Worm (Caenorhabditis elegans): ENCODE results near the gene C23H5.8.

The C23H5.8 gene

DNA sequence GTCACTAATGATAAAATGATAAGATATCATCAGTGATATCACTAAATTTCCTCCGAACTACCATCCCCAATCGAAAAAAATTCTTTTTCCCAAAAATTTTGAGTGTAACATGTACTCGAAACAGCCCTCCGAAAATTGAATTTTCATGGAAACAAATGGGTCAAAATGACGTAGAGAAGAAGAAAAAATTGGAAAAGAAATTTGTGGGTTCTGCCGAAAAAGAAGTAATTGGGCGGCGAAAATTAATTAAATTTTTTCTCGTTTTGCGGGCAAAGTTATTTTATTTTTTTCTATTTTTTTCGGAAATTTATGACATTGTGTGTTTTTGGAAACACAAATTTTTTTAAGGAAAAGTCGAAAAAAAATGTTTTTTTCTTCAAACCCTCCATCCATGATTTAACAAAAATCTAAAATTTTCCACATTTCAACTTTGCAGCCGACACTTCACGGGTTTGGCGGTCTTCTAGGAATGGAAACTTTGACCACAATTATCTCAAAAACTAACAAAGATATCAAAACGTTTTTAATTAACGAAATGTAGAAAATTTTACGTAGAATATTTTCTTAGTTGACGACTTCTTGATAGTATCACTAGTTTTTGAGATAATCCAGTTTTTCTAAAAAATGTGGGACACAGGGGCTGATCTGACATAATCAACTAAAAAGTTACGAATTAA lies 35.9 kb downstream of the C23H5.8 start:
- no peak for TF ChIP-seq gmeb-1 (tag; optimal IDR thresholded peaks at IDR 0.05)
- no peak for TF ChIP-seq alr-1 (tag; optimal IDR thresholded peaks at IDR 0.05)
- TF ChIP-seq lsy-2 (tag; optimal IDR thresholded peaks at IDR 0.05), result peak in 1 of 2 experiments; percentile 10

- TF ChIP-seq zag-1 (tag; optimal IDR thresholded peaks at IDR 0.05), result no peak
- TF ChIP-seq ztf-1 (GFP tag; conservative IDR thresholded peaks at IDR 0.05), result no peak
- no peak for TF ChIP-seq ceh-16 (tag; optimal IDR thresholded peaks at IDR 0.05)
- no peak for TF ChIP-seq nhr-10 (tag; optimal IDR thresholded peaks at IDR 0.05)
- TF ChIP-seq ama-1 (optimal IDR thresholded peaks at IDR 0.05), result no peak
- no peak for TF ChIP-seq blmp-1 (tag; optimal IDR thresholded peaks at IDR 0.05; ENCODE audit: insufficient read depth)
- TF ChIP-seq lsy-2 (tag; optimal IDR thresholded peaks at IDR 0.05), result no peak
- no peak for TF ChIP-seq mbf-1 (tag; optimal IDR thresholded peaks at IDR 0.05)
Observed at ce11 chrIV:2065895-2066294, 47.3 kb downstream of the C23H5.8 start, which contains the start of gene arrd-26. Gene arrd-26, plus strand, starts transcription at chrIV:2066195.

Measured in whole organism, L2 larva.